Fruit fly (Drosophila melanogaster) whole organism, pupa: ENCODE results near the gene CG33668.

Experiments used
- CG13204 ChIP-seq: fragments of 200-800 bp; sonication (Bioruptor generic); optimal IDR thresholded peaks from 2 replicates; lab custom pipeline; 2018; ENCODE audit warnings: missing biosample characterization, mild to moderate bottlenecking, missing genetic modification characterization, moderate library complexity
- CG14655 ChIP-seq: fragments of 200-800 bp; sonication (Bioruptor generic); optimal IDR thresholded peaks from 3 replicates; lab custom pipeline; 2017; ENCODE audit warnings: mild to moderate bottlenecking, missing biosample characterization, missing genetic modification reagents, missing genetic modification characterization
- CG15710 ChIP-seq: fragments of 200-800 bp; sonication (Bioruptor generic); optimal IDR thresholded peaks from 2 replicates; lab custom pipeline; 2018; ENCODE audit warnings: missing biosample characterization, mild to moderate bottlenecking, missing genetic modification characterization, moderate library complexity
- CG17806 ChIP-seq: fragments of 200-800 bp; sonication (Bioruptor generic); optimal IDR thresholded peaks from 2 replicates; lab custom pipeline; 2018; ENCODE audit warnings: missing biosample characterization, mild to moderate bottlenecking, missing genetic modification characterization, moderate library complexity
- CG34367 ChIP-seq: fragments of 200-800 bp; sonication (Bioruptor generic); optimal IDR thresholded peaks from 2 replicates; lab custom pipeline; 2018; ENCODE audit warnings: missing biosample characterization, mild to moderate bottlenecking, missing genetic modification characterization
- CG4496 ChIP-seq: fragments of 200-800 bp; sonication (Bioruptor generic); IDR thresholded peaks from 3 replicates; pipeline ENCODE4 v1.3.6; 2022; ENCODE audit warnings: missing biosample characterization, missing genetic modification characterization
- D1 ChIP-seq: fragments of 200-800 bp; sonication (Bioruptor generic); optimal IDR thresholded peaks from 2 replicates; lab custom pipeline; 2018; ENCODE audit warnings: missing biosample characterization, mild to moderate bottlenecking, missing genetic modification characterization, moderate library complexity
- EcR ChIP-seq: fragments of 200-800 bp; sonication (Bioruptor generic); optimal IDR thresholded peaks from 3 replicates; lab custom pipeline; 2019; ENCODE audit warnings: missing biosample characterization, missing genetic modification characterization, mild to moderate bottlenecking, moderate library complexity, missing genetic modification reagents
- Ets98B ChIP-seq: fragments of 200-800 bp; sonication (Bioruptor generic); IDR thresholded peaks from 2 replicates; pipeline ENCODE4 v1.3.6; 2022; ENCODE audit warnings: missing biosample characterization, missing genetic modification characterization
- Pif1A ChIP-seq: fragments of 200-800 bp; sonication (Bioruptor generic); optimal IDR thresholded peaks from 3 replicates; lab custom pipeline; 2016; ENCODE audit warnings: missing biosample characterization, missing genetic modification characterization
- Snoo ChIP-seq: fragments of 200-800 bp; sonication (Bioruptor generic); optimal IDR thresholded peaks from 3 replicates; lab custom pipeline; 2017; ENCODE audit warnings: missing biosample characterization, mild to moderate bottlenecking, missing genetic modification characterization, inconsistent platforms
- fd96Ca ChIP-seq: fragments of 200-800 bp; sonication (Bioruptor generic); IDR thresholded peaks from 3 replicates; pipeline ENCODE4 v1.3.6; 2022; ENCODE audit warnings: missing biosample characterization, missing genetic modification characterization
- gl ChIP-seq: fragments of 200-800 bp; sonication (Bioruptor generic); optimal IDR thresholded peaks from 2 replicates; lab custom pipeline; 2018; ENCODE audit warnings: missing biosample characterization, mild to moderate bottlenecking, missing genetic modification characterization
- rn ChIP-seq: fragments of 200-800 bp; sonication (Bioruptor generic); IDR thresholded peaks from 2 replicates; pipeline ENCODE4 v1.3.6; 2022; ENCODE audit warnings: missing biosample characterization, missing genetic modification characterization

DNA sequence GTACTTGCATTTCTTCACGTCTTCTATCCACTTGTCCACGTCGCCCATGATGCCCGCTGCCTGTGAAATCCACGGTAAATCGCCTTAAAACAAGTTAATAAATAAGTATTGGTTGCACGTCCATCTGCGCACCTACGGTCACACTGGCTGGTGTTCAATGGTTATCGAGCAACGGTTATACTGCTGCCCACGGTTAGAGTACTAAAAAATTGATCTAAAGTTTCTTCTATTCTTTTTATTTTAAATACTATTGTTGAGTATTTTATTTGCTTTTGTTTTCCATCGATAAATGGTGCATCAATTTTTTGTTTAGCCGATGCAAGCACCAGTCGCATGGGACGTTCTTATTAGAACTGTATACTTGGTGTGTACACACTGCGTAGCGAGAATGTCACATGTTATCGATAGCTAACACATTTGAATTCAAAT, 46.5 kb downstream of the CG33668 start, which contains the start of gene PpV:
- TF ChIP-seq rn (GFP tag; lab: Robert Waterston, UW) = no peak
- TF ChIP-seq CG15710 (tag; lab: Kevin White, UChicago) = peak; percentile 32
- TF ChIP-seq EcR (GFP tag; lab: Kevin White, UChicago) = no peak
- no peak for TF ChIP-seq CG14655
- no peak for TF ChIP-seq Pif1A (GFP tag; lab: Kevin White, UChicago)
- no peak for TF ChIP-seq CG4496 (GFP tag; lab: Robert Waterston, UW)
- no peak for TF ChIP-seq Ets98B (GFP tag; lab: Robert Waterston, UW)
- no peak for TF ChIP-seq D1 (tag; lab: Kevin White, UChicago)
- peak; percentile 13 for TF ChIP-seq CG34367 (tag; lab: Kevin White, UChicago)
- no peak for TF ChIP-seq fd96Ca (GFP tag; lab: Robert Waterston, UW)
- no peak for TF ChIP-seq CG17806 (tag; lab: Kevin White, UChicago)
- TF ChIP-seq Snoo (tag; lab: Kevin White, UChicago) = no peak
- TF ChIP-seq gl (tag; lab: Kevin White, UChicago) = no peak
- TF ChIP-seq CG13204 (GFP tag; lab: Kevin White, UChicago) = no peak
